Fruit fly (Drosophila melanogaster) whole organism, embryonic: ENCODE results near the gene CG33258.

ENCODE experiments used
- CG10366 ChIP-seq: fragments of 200-800 bp; sonication (Bioruptor generic); IDR thresholded peaks from 2 replicates; pipeline ENCODE4 v1.3.6; 2022; ENCODE audit warnings: missing biosample characterization, missing genetic modification characterization
- CG10462 ChIP-seq: fragments of 200-800 bp; sonication (Bioruptor generic); optimal IDR thresholded peaks from 2 replicates; lab custom pipeline; 2016; ENCODE audit warnings: missing biosample characterization, missing genetic modification characterization
- CG10959 ChIP-seq: fragments of 200-800 bp; sonication (Bioruptor generic); IDR thresholded peaks from 2 replicates; pipeline ENCODE4 v1.3.6; 2022; ENCODE audit warnings: missing biosample characterization, missing genetic modification characterization
- CG11456 ChIP-seq: fragments of 200-800 bp; sonication (Bioruptor generic); IDR thresholded peaks from 3 replicates; pipeline ENCODE4 v1.3.6; 2022; ENCODE audit warnings: missing biosample characterization, missing genetic modification characterization
- CG12071 ChIP-seq: fragments of 200-800 bp; sonication (Bioruptor generic); optimal IDR thresholded peaks from 3 replicates; lab custom pipeline; 2018; ENCODE audit warnings: missing biosample characterization, mild to moderate bottlenecking, missing genetic modification characterization
- CG12942 ChIP-seq: fragments of 200-800 bp; sonication (Bioruptor generic); optimal IDR thresholded peaks from 3 replicates; lab custom pipeline; 2016; ENCODE audit warnings: missing biosample characterization, missing genetic modification characterization
- CG13287 ChIP-seq: fragments of 200-800 bp; sonication (Bioruptor generic); IDR thresholded peaks from 2 replicates; pipeline ENCODE4 v1.3.6; 2022; ENCODE audit warnings: missing biosample characterization, missing genetic modification characterization; ENCODE audit not compliant: partially characterized antibody
- CG14710 ChIP-seq: fragments of 200-800 bp; sonication (Bioruptor generic); optimal IDR thresholded peaks from 3 replicates; lab custom pipeline; 2019; ENCODE audit warnings: missing biosample characterization, mild to moderate bottlenecking, missing genetic modification characterization, moderate library complexity
- CG15011 ChIP-seq: fragments of 200-800 bp; sonication (Bioruptor generic); optimal IDR thresholded peaks from 3 replicates; lab custom pipeline; 2018; ENCODE audit warnings: missing biosample characterization, mild to moderate bottlenecking, missing genetic modification characterization
- CG30431 ChIP-seq: fragments of 200-800 bp; sonication (Bioruptor generic); optimal IDR thresholded peaks from 2 replicates; lab custom pipeline; 2017; ENCODE audit warnings: missing biosample characterization, missing genetic modification characterization
- CG3407 ChIP-seq: fragments of 200-800 bp; sonication (Bioruptor generic); optimal IDR thresholded peaks from 2 replicates; lab custom pipeline; 2018; ENCODE audit warnings: missing biosample characterization, mild to moderate bottlenecking, missing genetic modification characterization
- CG42726 ChIP-seq: fragments of 200-800 bp; sonication (Bioruptor generic); IDR thresholded peaks from 2 replicates; pipeline ENCODE4 v1.3.6; 2022; ENCODE audit warnings: missing biosample characterization, missing genetic modification characterization; ENCODE audit not compliant: partially characterized antibody
- CG4360 ChIP-seq: fragments of 200-800 bp; sonication (Bioruptor generic); IDR thresholded peaks from 2 replicates; pipeline ENCODE4 v1.3.6; 2022; ENCODE audit warnings: missing biosample characterization, missing genetic modification characterization
- CG4424 ChIP-seq: fragments of 200-800 bp; sonication (Bioruptor generic); optimal IDR thresholded peaks from 3 replicates; lab custom pipeline; 2016; ENCODE audit warnings: missing biosample characterization, missing genetic modification characterization
- CG4854 ChIP-seq: fragments of 200-800 bp; sonication (Bioruptor generic); optimal IDR thresholded peaks from 2 replicates; lab custom pipeline; 2016; ENCODE audit warnings: missing biosample characterization, missing genetic modification characterization, inconsistent platforms
- CG8290 ChIP-seq, 3 experiments: fragments of 200-800 bp; sonication (Bioruptor generic); optimal IDR thresholded peaks; 2 replicates each; lab custom pipeline; 2016 to 2019; ENCODE audit warnings: missing biosample characterization in 3 of 3, missing genetic modification characterization in 3 of 3, mild to moderate bottlenecking in 2 of 3, moderate library complexity in 1 of 3
- Dbx ChIP-seq: fragments of 200-800 bp; sonication (Bioruptor generic); IDR thresholded peaks from 3 replicates; pipeline ENCODE4 v1.3.6; 2022; ENCODE audit warnings: missing biosample characterization, missing genetic modification characterization
- GATAe ChIP-seq: fragments of 200-800 bp; sonication (Bioruptor generic); conservative IDR thresholded peaks from 2 replicates; pipeline ENCODE4 v1.3.6; 2022; ENCODE audit warnings: missing biosample characterization, missing genetic modification characterization
- Gsc ChIP-seq: fragments of 200-800 bp; sonication (Bioruptor generic); IDR thresholded peaks from 2 replicates; pipeline ENCODE4 v1.3.6; 2022; ENCODE audit warnings: missing biosample characterization, missing genetic modification characterization
- HLHmδ ChIP-seq: fragments of 200-800 bp; sonication (Bioruptor generic); optimal IDR thresholded peaks from 2 replicates; lab custom pipeline; 2018; ENCODE audit warnings: missing biosample characterization, mild to moderate bottlenecking, missing genetic modification characterization, moderate library complexity
- MBD-R2 ChIP-seq: fragments of 200-800 bp; sonication (Bioruptor generic); IDR thresholded peaks from 2 replicates; pipeline ENCODE4 v1.3.6; 2022; ENCODE audit warnings: missing biosample characterization, missing genetic modification characterization
- NC2β ChIP-seq: fragments of 200-800 bp; sonication (Bioruptor generic); optimal IDR thresholded peaks from 2 replicates; lab custom pipeline; 2016; ENCODE audit warnings: missing biosample characterization, missing genetic modification characterization
- PHDP ChIP-seq: fragments of 200-800 bp; sonication (Bioruptor generic); optimal IDR thresholded peaks from 3 replicates; lab custom pipeline; 2018; ENCODE audit warnings: missing biosample characterization, mild to moderate bottlenecking, missing genetic modification characterization, moderate library complexity
- Spps ChIP-seq: fragments of 200-800 bp; sonication (Bioruptor generic); optimal IDR thresholded peaks from 2 replicates; lab custom pipeline; 2018; ENCODE audit warnings: missing biosample characterization, mild to moderate bottlenecking, missing genetic modification characterization
- Usf ChIP-seq: fragments of 200-800 bp; sonication (Bioruptor generic); optimal IDR thresholded peaks from 2 replicates; lab custom pipeline; 2017; ENCODE audit warnings: missing genotype, missing biosample characterization, missing genetic modification characterization
- YL-1 ChIP-seq: fragments of 200-800 bp; sonication (Bioruptor generic); optimal IDR thresholded peaks from 3 replicates; lab custom pipeline; 2017; ENCODE audit warnings: missing biosample characterization, mild to moderate bottlenecking, missing genetic modification characterization
- al ChIP-seq: fragments of 200-800 bp; sonication (Bioruptor generic); IDR thresholded peaks from 2 replicates; pipeline ENCODE4 v1.3.6; 2022; ENCODE audit warnings: missing biosample characterization, missing genetic modification characterization
- bigmax ChIP-seq: fragments of 200-800 bp; sonication (Bioruptor generic); optimal IDR thresholded peaks from 2 replicates; lab custom pipeline; 2018; ENCODE audit warnings: missing biosample characterization, mild to moderate bottlenecking, missing genetic modification characterization
- cad ChIP-seq: fragments of >200 bp; optimal IDR thresholded peaks from 2 replicates; lab custom pipeline; 2017; ENCODE audit warnings: missing biosample characterization, missing genetic modification characterization
- cg ChIP-seq: fragments of 200-800 bp; sonication (Bioruptor generic); optimal IDR thresholded peaks from 3 replicates; lab custom pipeline; 2019; ENCODE audit warnings: missing biosample characterization, mild to moderate bottlenecking, missing genetic modification characterization, moderate library complexity
- chinmo ChIP-seq: fragments of 200-800 bp; sonication (Bioruptor generic); IDR thresholded peaks from 4 replicates; pipeline ENCODE4 v1.3.6; 2022; ENCODE audit warnings: missing biosample characterization, missing genetic modification characterization; ENCODE audit not compliant: partially characterized antibody
- danr ChIP-seq: fragments of 200-800 bp; sonication (Bioruptor generic); IDR thresholded peaks from 2 replicates; pipeline ENCODE4 v1.3.6; 2022; ENCODE audit warnings: missing biosample characterization, missing genetic modification characterization
- disco-r ChIP-seq: fragments of 200-800 bp; sonication (Bioruptor generic); optimal IDR thresholded peaks from 2 replicates; lab custom pipeline; 2016; ENCODE audit warnings: missing biosample characterization, missing genetic modification characterization
- emc ChIP-seq: fragments of 200-800 bp; sonication (Bioruptor generic); optimal IDR thresholded peaks from 2 replicates; lab custom pipeline; 2016; ENCODE audit warnings: missing biosample characterization, missing genetic modification characterization
- h ChIP-seq: fragments of >200 bp; optimal IDR thresholded peaks from 2 replicates; lab custom pipeline; 2017
- kni ChIP-seq: fragments of 200-800 bp; sonication (Bioruptor generic); optimal IDR thresholded peaks from 3 replicates; lab custom pipeline; 2017; ENCODE audit warnings: mild to moderate bottlenecking, missing biosample characterization, missing genetic modification reagents, missing genetic modification characterization
- nerfin-1 ChIP-seq: fragments of 200-800 bp; sonication (Bioruptor generic); optimal IDR thresholded peaks from 3 replicates; lab custom pipeline; 2019; ENCODE audit warnings: missing biosample characterization, mild to moderate bottlenecking, missing genetic modification characterization, moderate library complexity
- p53 ChIP-seq: fragments of 200-800 bp; sonication (Bioruptor generic); optimal IDR thresholded peaks from 2 replicates; lab custom pipeline; 2016; ENCODE audit warnings: missing biosample characterization, missing genetic modification characterization
- pnt ChIP-seq: fragments of 200-800 bp; sonication (Bioruptor generic); optimal IDR thresholded peaks from 3 replicates; lab custom pipeline; 2016; ENCODE audit warnings: missing biosample characterization, missing genetic modification characterization
- sima ChIP-seq: fragments of 200-800 bp; sonication (Bioruptor generic); optimal IDR thresholded peaks from 2 replicates; lab custom pipeline; 2016; ENCODE audit warnings: missing biosample characterization, missing genetic modification characterization
- ssp ChIP-seq: fragments of 200-800 bp; sonication (Bioruptor generic); IDR thresholded peaks from 2 replicates; pipeline ENCODE4 v1.3.6; 2022; ENCODE audit warnings: missing biosample characterization, missing genetic modification characterization
- tx ChIP-seq: fragments of 200-800 bp; sonication (Bioruptor generic); optimal IDR thresholded peaks from 2 replicates; lab custom pipeline; 2016; ENCODE audit warnings: missing biosample characterization, missing genetic modification characterization

The CG33258 gene

dm6 chr3L:16056101-16056891 lies 26.1 kb upstream of the CG33258 start (continued):
- TF ChIP-seq chinmo (0 out of 4 replicates have a peak, but pooled peaks have one; percentile 72), kni (no peak), ssp (GFP tag; lab: Robert Waterston, UW) (no peak), CG15011 (no peak), CG10462 (GFP tag; lab: Kevin White, UChicago) (no peak), MBD-R2 (GFP tag; lab: Robert Waterston, UW) (no peak), CG4854 (GFP tag; lab: Kevin White, UChicago) (no peak), cg (no peak), CG13287 (no peak), Spps (tag; lab: Kevin White, UChicago) (peak; percentile 51), disco-r (no peak), al (GFP tag; lab: Robert Waterston, UW) (no peak), CG8290 (GFP tag; optimal IDR thresholded peaks at IDR 0.05; lab: Kevin White, UChicago) (no peak), CG8290 (tag; optimal IDR thresholded peaks at IDR 0.05; lab: Kevin White, UChicago) (no peak), emc (no peak), cad (no peak), sima (no peak), CG14710 (peak; percentile 54), Gsc (GFP tag; lab: Robert Waterston, UW) (no peak), bigmax (GFP tag; lab: Kevin White, UChicago) (no peak), CG12071 (GFP tag; lab: Kevin White, UChicago) (no peak), CG4424 (GFP tag; lab: Kevin White, UChicago) (peak; percentile 11), p53 (GFP tag; lab: Kevin White, UChicago) (no peak), CG12942 (GFP tag; lab: Kevin White, UChicago) (no peak), Usf (GFP tag; lab: Kevin White, UChicago) (no peak), YL-1 (no peak), CG10959 (GFP tag; lab: Robert Waterston, UW) (0 out of 2 replicates have a peak, but pooled peaks have one; percentile 11), NC2β (GFP tag; lab: Kevin White, UChicago) (no peak), HLHmδ (peak; percentile 55), danr (GFP tag; lab: Robert Waterston, UW) (no peak), CG42726 (GFP tag; lab: Robert Waterston, UW) (no peak), tx (no peak), PHDP (tag; lab: Kevin White, UChicago) (peak; percentile 25), CG4360 (0 out of 2 replicates have a peak, but pooled peaks have one; percentile 12), GATAe (GFP tag; lab: Robert Waterston, UW) (no peak), CG30431 (GFP tag; lab: Kevin White, UChicago) (no peak), pnt (GFP tag; lab: Kevin White, UChicago) (no peak), nerfin-1 (tag; lab: Kevin White, UChicago) (no peak), CG11456 (GFP tag; lab: Robert Waterston, UW) (no peak), Dbx (GFP tag; lab: Robert Waterston, UW) (no peak), h (no peak), CG10366 (GFP tag; lab: Robert Waterston, UW) (no peak), CG3407 (GFP tag; lab: Kevin White, UChicago) (peak; percentile 18)
